Worm (Caenorhabditis elegans) whole organism, young adult: ENCODE measurements around the gene C17B7.8.

ENCODE experiments used
- F37B4.10 ChIP-seq: fragments of 200-800 bp; sonication (Bioruptor generic); IDR thresholded peaks from 2 replicates; pipeline ENCODE4 v1.3.6; 2022; ENCODE audit warnings: missing genetic modification characterization, missing compliant biosample characterization
- F49E8.2 ChIP-seq: sonication (generic microtip); optimal IDR thresholded peaks from 3 replicates; lab custom pipeline; 2017; ENCODE audit warnings: missing genetic modification characterization, mild to moderate bottlenecking, missing compliant biosample characterization, antibody characterized with exemption, moderate library complexity; ENCODE audit not compliant: insufficient read depth
- Y56A3A.18 ChIP-seq: fragments of 200-800 bp; sonication (Bioruptor generic); IDR thresholded peaks from 2 replicates; pipeline ENCODE4 v1.3.6; 2022; ENCODE audit warnings: missing genetic modification reagents, missing genetic modification characterization, missing compliant biosample characterization
- ama-1 ChIP-seq, 3 experiments: fragments of 150-350 bp in 1 of 3; sonication (generic microtip) in 2 of 3; optimal IDR thresholded peaks; 2 replicates each; lab custom pipeline; 2014 to 2018; ENCODE audit warnings: missing biosample characterization in 2 of 3, missing genetic modification characterization in 2 of 3, missing genetic modification reagents in 2 of 3
- ceh-100 ChIP-seq: fragments of 200-800 bp; sonication (Bioruptor generic); IDR thresholded peaks from 2 replicates; pipeline ENCODE4 v1.3.6; 2022; ENCODE audit warnings: missing genetic modification reagents, missing genetic modification characterization, missing compliant biosample characterization
- dpl-1 ChIP-seq: fragments of 150-350 bp; optimal IDR thresholded peaks from 2 replicates; lab custom pipeline; 2014; ENCODE audit warnings: missing biosample characterization, missing genetic modification reagents, missing genetic modification characterization
- gei-17 ChIP-seq: fragments of 200-800 bp; sonication (Bioruptor generic); optimal IDR thresholded peaks from 2 replicates; lab custom pipeline; 2018; ENCODE audit warnings: mild to moderate bottlenecking, missing genetic modification characterization, missing compliant biosample characterization
- lin-35 ChIP-seq, 3 experiments: fragments of 150-350 bp in 2 of 3; sonication (generic microtip) in 1 of 3; optimal IDR thresholded peaks; 2 replicates each; lab custom pipeline; 2014 to 2018; ENCODE audit warnings: missing biosample characterization in 3 of 3, missing genetic modification characterization in 3 of 3, missing genetic modification reagents in 3 of 3
- pbrm-1 ChIP-seq: fragments of 200-800 bp; sonication (Bioruptor generic); IDR thresholded peaks from 2 replicates; pipeline ENCODE4 v1.3.6; 2022; ENCODE audit warnings: missing genetic modification reagents, missing genetic modification characterization, missing compliant biosample characterization
- snpc-1.1 ChIP-seq: sonication (generic microtip); optimal IDR thresholded peaks from 2 replicates; lab custom pipeline; 2017; ENCODE audit warnings: missing genetic modification characterization, mild to moderate bottlenecking, missing compliant biosample characterization, antibody characterized with exemption, moderate library complexity, missing genotype, missing genetic modification reagents; ENCODE audit not compliant: insufficient read depth
- snpc-4 ChIP-seq, 5 experiments: fragments of 150-350 bp in 1 of 5; sonication (generic microtip) in 4 of 5; optimal IDR thresholded peaks; 2 replicates each; lab custom pipeline; 2014 to 2018; ENCODE audit warnings: missing genetic modification characterization in 5 of 5, missing biosample characterization in 3 of 5, antibody characterized with exemption in 2 of 5, mild to moderate bottlenecking in 2 of 5, missing compliant biosample characterization in 2 of 5, missing genotype in 2 of 5, moderate library complexity in 2 of 5, missing genetic modification reagents in 1 of 5
- xnd-1 ChIP-seq: sonication (generic microtip); optimal IDR thresholded peaks from 2 replicates; lab custom pipeline; 2016; ENCODE audit warnings: missing genotype, missing genetic modification reagents, missing genetic modification characterization, missing compliant biosample characterization
- ztf-26 ChIP-seq: sonication (generic microtip); optimal IDR thresholded peaks from 2 replicates; lab custom pipeline; 2017; ENCODE audit warnings: missing genetic modification characterization, missing compliant biosample characterization
- ztf-28 ChIP-seq: fragments of 200-800 bp; sonication (Bioruptor generic); IDR thresholded peaks from 2 replicates; pipeline ENCODE4 v1.3.6; 2022; ENCODE audit warnings: missing genetic modification reagents, missing genetic modification characterization, missing compliant biosample characterization

DNA sequence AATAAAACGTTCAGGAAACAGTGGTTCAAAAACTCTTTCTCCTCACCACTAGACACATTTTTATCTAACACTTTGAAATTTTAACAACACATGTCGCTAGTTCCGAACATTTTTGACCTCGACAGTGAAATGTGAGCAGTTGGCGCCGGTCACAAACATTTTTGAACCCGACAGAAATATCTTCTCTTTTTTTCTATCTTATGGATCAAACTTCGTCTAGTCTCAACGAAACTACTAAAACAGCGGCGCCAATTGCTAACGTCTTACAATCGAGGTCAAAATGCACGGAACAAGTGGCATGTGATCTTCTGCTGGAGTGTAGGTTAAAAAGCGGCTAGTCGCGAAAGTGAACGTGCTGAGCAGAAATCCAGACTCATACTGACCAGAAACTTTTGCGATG, 19.9 kb upstream of the C17B7.8 start:
- TF ChIP-seq F49E8.2 (tag; lab: Kevin White, UChicago) (no peak), xnd-1 (tag; lab: Kevin White, UChicago) (no peak), dpl-1 (no peak), lin-35 (GFP tag; optimal IDR thresholded peaks at IDR 0.05; lab: Kevin White, UChicago) (no peak), ztf-26 (tag; lab: Kevin White, UChicago) (no peak), ztf-28 (no peak), pbrm-1 (GFP tag; lab: Robert Waterston, UW) (no peak), ama-1 (optimal IDR thresholded peaks at IDR 0.05; lab: Kevin White, UChicago) (no peak), ama-1 (GFP tag; optimal IDR thresholded peaks at IDR 0.05; lab: Kevin White, UChicago) (no peak), snpc-4 (GFP tag; optimal IDR thresholded peaks at IDR 0.05; lab: Kevin White, UChicago) (no peak), snpc-4 (tag; optimal IDR thresholded peaks at IDR 0.05; lab: Kevin White, UChicago) (no peak), F37B4.10 (no peak), gei-17 (GFP tag; lab: Kevin White, UChicago) (no peak), Y56A3A.18 (GFP tag; lab: Robert Waterston, UW) (no peak), ceh-100 (GFP tag; lab: Robert Waterston, UW) (no peak), snpc-1.1 (tag; lab: Kevin White, UChicago) (no peak)
